Fruit fly (Drosophila melanogaster): ENCODE data around the gene TORIP.

The TORIP gene

dm6 chr3L:19834143-19834794 lies 29.4 kb upstream of the TORIP start, which contains the start of the genes trc and CG32221 (continued):
- no peak for TF ChIP-seq lbe (GFP tag; optimal IDR thresholded peaks at IDR 0.05)
- peak; percentile 69 for TF ChIP-seq nmo (GFP tag; optimal IDR thresholded peaks at IDR 0.05)
- TF ChIP-seq CG14710 (tag; optimal IDR thresholded peaks at IDR 0.05): peak; percentile 65
- peak; percentile 11 for TF ChIP-seq kah (GFP tag; optimal IDR thresholded peaks at IDR 0.05)
- TF ChIP-seq lola (GFP tag; optimal IDR thresholded peaks at IDR 0.05): peak in 1 of 3 experiments; percentile 32
- no peak for TF ChIP-seq CG6175 (GFP tag; IDR thresholded peaks at IDR 0.05)
- TF ChIP-seq CG12236 (GFP tag; optimal IDR thresholded peaks at IDR 0.05): no peak
- TF ChIP-seq Chrac-16 (GFP tag; optimal IDR thresholded peaks at IDR 0.05): peak; percentile 8
- TF ChIP-seq sisA (GFP tag; IDR thresholded peaks at IDR 0.05): peak; percentile 19; the same call in 1 of the 2 replicates
- peak; percentile 91 for TF ChIP-seq CG12659 (GFP tag; optimal IDR thresholded peaks at IDR 0.05)
- no peak for TF ChIP-seq bowl (GFP tag; IDR thresholded peaks at IDR 0.05)
- no peak for TF ChIP-seq CG31388 (GFP tag; optimal IDR thresholded peaks at IDR 0.05)
- TF ChIP-seq BEAF-32 (GFP tag; optimal IDR thresholded peaks at IDR 0.05): peak; percentile 85
- TF ChIP-seq CG11723 (GFP tag; optimal IDR thresholded peaks at IDR 0.05): no peak
- peak; percentile 63; the same call in 2 of the 3 replicates for TF ChIP-seq CG7963 (GFP tag; IDR thresholded peaks at IDR 0.05; ENCODE audit: partially characterized antibody)
- no peak for TF ChIP-seq cg (GFP tag; optimal IDR thresholded peaks at IDR 0.05)
- no peak for TF ChIP-seq CG2712 (tag; optimal IDR thresholded peaks at IDR 0.05)
- no peak for TF ChIP-seq NC2β (GFP tag; optimal IDR thresholded peaks at IDR 0.05)
- peak; percentile 65 for TF ChIP-seq CG1233 (GFP tag; optimal IDR thresholded peaks at IDR 0.05)
- TF ChIP-seq CG3281 (GFP tag; optimal IDR thresholded peaks at IDR 0.05): peak; percentile 41
- no peak for TF ChIP-seq Eip74EF (GFP tag; optimal IDR thresholded peaks at IDR 0.05)
- TF ChIP-seq HLH4C (GFP tag; IDR thresholded peaks at IDR 0.05; ENCODE audit: partially characterized antibody): peak; percentile 59
- no peak for TF ChIP-seq run (tag; optimal IDR thresholded peaks at IDR 0.05)
- peak; percentile 34 for TF ChIP-seq tin (GFP tag; optimal IDR thresholded peaks at IDR 0.05)
- TF ChIP-seq NfI (GFP tag; optimal IDR thresholded peaks at IDR 0.05): peak; percentile 84
- TF ChIP-seq CG14050 (GFP tag; IDR thresholded peaks at IDR 0.05): no peak
- no peak for TF ChIP-seq tap (tag; optimal IDR thresholded peaks at IDR 0.05)
- TF ChIP-seq ac (GFP tag; optimal IDR thresholded peaks at IDR 0.05): no peak
- TF ChIP-seq onecut (GFP tag; IDR thresholded peaks at IDR 0.05): peak; percentile 71
- TF ChIP-seq sens (GFP tag): peak; percentile 73
- TF ChIP-seq HmgD (GFP tag; optimal IDR thresholded peaks at IDR 0.05): no peak
- TF ChIP-seq CG8388 (GFP tag; optimal IDR thresholded peaks at IDR 0.05): no peak
- peak; percentile 88 for TF ChIP-seq pzg (GFP tag; optimal IDR thresholded peaks at IDR 0.05)
- TF ChIP-seq Hsf (GFP tag; optimal IDR thresholded peaks at IDR 0.05): peak; percentile 41
- TF ChIP-seq CG7987 (GFP tag; optimal IDR thresholded peaks at IDR 0.05): peak; percentile 83
- TF ChIP-seq Vsx1 (GFP tag; optimal IDR thresholded peaks at IDR 0.05): no peak
- no peak for TF ChIP-seq Sox102F (GFP tag; optimal IDR thresholded peaks at IDR 0.05)
- TF ChIP-seq CG9437 (GFP tag; optimal IDR thresholded peaks at IDR 0.05): peak; percentile 4
- peak; percentile 33 for TF ChIP-seq CG8924 (tag; optimal IDR thresholded peaks at IDR 0.05)
- TF ChIP-seq CG5953 (GFP tag; IDR thresholded peaks at IDR 0.05): no peak
- TF ChIP-seq CG1602 (GFP tag; optimal IDR thresholded peaks at IDR 0.05): peak; percentile 17
- no peak for TF ChIP-seq Bteb2 (GFP tag; optimal IDR thresholded peaks at IDR 0.05)
- TF ChIP-seq CG7839 (tag; optimal IDR thresholded peaks at IDR 0.05): no peak
- TF ChIP-seq her (GFP tag; optimal IDR thresholded peaks at IDR 0.05): no peak
- no peak for TF ChIP-seq B-H1 (GFP tag; IDR thresholded peaks at IDR 0.05)
- TF ChIP-seq trh (GFP tag; optimal IDR thresholded peaks at IDR 0.05): peak; percentile 9
- peak; percentile 50 for TF ChIP-seq phol (tag; optimal IDR thresholded peaks at IDR 0.05)
- TF ChIP-seq trem (tag; optimal IDR thresholded peaks at IDR 0.05): peak; percentile 44
- peak; percentile 18 for TF ChIP-seq CG12219 (GFP tag; optimal IDR thresholded peaks at IDR 0.05)
